Worm (Caenorhabditis elegans) whole organism, young adult: ENCODE results near the gene arf-1.
A peak's percentile ranks its signal among the peaks of the same experiment; 100 is the strongest.

Experiments
- B0261.1 ChIP-seq: sonication (generic microtip); optimal IDR thresholded peaks from 2 replicates; lab custom pipeline; 2016; ENCODE audit warnings: mild to moderate bottlenecking, missing genetic modification characterization, moderate library complexity, missing compliant biosample characterization
- B0336.3 ChIP-seq: fragments of 200-800 bp; sonication (Bioruptor generic); IDR thresholded peaks from 2 replicates; pipeline ENCODE4 v1.3.6; 2022; ENCODE audit warnings: missing genetic modification characterization, missing compliant biosample characterization
- C17E4.6 ChIP-seq: fragments of 200-800 bp; sonication (Bioruptor generic); IDR thresholded peaks from 2 replicates; pipeline ENCODE4 v1.3.6; 2022; ENCODE audit warnings: missing genetic modification reagents, missing genetic modification characterization, missing compliant biosample characterization
- F22D6.2 ChIP-seq: sonication (generic microtip); optimal IDR thresholded peaks from 2 replicates; lab custom pipeline; 2016; ENCODE audit warnings: mild to moderate bottlenecking, missing genetic modification characterization, missing compliant biosample characterization
- F37B4.10 ChIP-seq: fragments of 200-800 bp; sonication (Bioruptor generic); IDR thresholded peaks from 2 replicates; pipeline ENCODE4 v1.3.6; 2022; ENCODE audit warnings: missing genetic modification characterization, missing compliant biosample characterization
- F39B2.1 ChIP-seq: fragments of 200-800 bp; sonication (Bioruptor generic); IDR thresholded peaks from 2 replicates; pipeline ENCODE4 v1.3.6; 2022; ENCODE audit warnings: missing genetic modification reagents, missing genetic modification characterization, missing compliant biosample characterization
- F49E8.2 ChIP-seq: sonication (generic microtip); optimal IDR thresholded peaks from 3 replicates; lab custom pipeline; 2017; ENCODE audit warnings: missing genetic modification characterization, mild to moderate bottlenecking, missing compliant biosample characterization, antibody characterized with exemption, moderate library complexity; ENCODE audit not compliant: insufficient read depth
- K12H6.12 ChIP-seq: fragments of 200-800 bp; sonication (Bioruptor generic); optimal IDR thresholded peaks from 2 replicates; lab custom pipeline; 2018; ENCODE audit warnings: mild to moderate bottlenecking, missing genetic modification characterization, missing compliant biosample characterization
- T07F8.4 ChIP-seq: sonication (generic microtip); optimal IDR thresholded peaks from 2 replicates; lab custom pipeline; 2016; ENCODE audit warnings: mild to moderate bottlenecking, missing genetic modification characterization, moderate library complexity, missing compliant biosample characterization
- Y53F4B.3 ChIP-seq: fragments of 200-800 bp; sonication (Bioruptor generic); IDR thresholded peaks from 2 replicates; pipeline ENCODE4 v1.3.6; 2022; ENCODE audit warnings: missing genetic modification reagents, missing genetic modification characterization, missing compliant biosample characterization
- Y95B8A.8 ChIP-seq: fragments of 200-800 bp; sonication (Bioruptor generic); IDR thresholded peaks from 2 replicates; pipeline ENCODE4 v1.3.6; 2022; ENCODE audit warnings: missing genetic modification reagents, missing genetic modification characterization, missing compliant biosample characterization
- ZK185.1 ChIP-seq: sonication (generic microtip); optimal IDR thresholded peaks from 2 replicates; lab custom pipeline; 2016; ENCODE audit warnings: mild to moderate bottlenecking, missing genetic modification characterization, missing compliant biosample characterization; ENCODE audit not compliant: poor library complexity, severe bottlenecking
- atf-7 ChIP-seq: sonication (generic microtip); optimal IDR thresholded peaks from 2 replicates; lab custom pipeline; 2017; ENCODE audit warnings: mild to moderate bottlenecking, missing genetic modification characterization, missing compliant biosample characterization
- attf-3 ChIP-seq: fragments of 200-800 bp; sonication (Bioruptor generic); conservative IDR thresholded peaks from 2 replicates; pipeline ENCODE4 v1.3.6; 2022; ENCODE audit warnings: missing genetic modification reagents, missing genetic modification characterization, missing compliant biosample characterization
- attf-6 ChIP-seq: fragments of 200-800 bp; sonication (Bioruptor generic); IDR thresholded peaks from 2 replicates; pipeline ENCODE4 v1.3.6; 2022; ENCODE audit warnings: missing genetic modification reagents, missing genetic modification characterization, missing compliant biosample characterization
- ceh-79 ChIP-seq: sonication (generic microtip); optimal IDR thresholded peaks from 2 replicates; lab custom pipeline; 2017; ENCODE audit warnings: mild to moderate bottlenecking, missing genetic modification characterization, missing compliant biosample characterization
- chd-7 ChIP-seq: sonication (generic microtip); optimal IDR thresholded peaks from 2 replicates; lab custom pipeline; 2016; ENCODE audit warnings: mild to moderate bottlenecking, missing genetic modification characterization, moderate library complexity, missing compliant biosample characterization
- die-1 ChIP-seq: sonication (generic microtip); optimal IDR thresholded peaks from 2 replicates; lab custom pipeline; 2016; ENCODE audit warnings: missing genotype, mild to moderate bottlenecking, missing genetic modification characterization, missing compliant biosample characterization
- egl-18 ChIP-seq: fragments of 200-800 bp; sonication (Bioruptor generic); IDR thresholded peaks from 2 replicates; pipeline ENCODE4 v1.3.6; 2022; ENCODE audit warnings: missing genetic modification reagents, missing genetic modification characterization, missing compliant biosample characterization
- ets-4 ChIP-seq: fragments of 200-800 bp; sonication (Bioruptor generic); optimal IDR thresholded peaks from 2 replicates; lab custom pipeline; 2018; ENCODE audit warnings: mild to moderate bottlenecking, missing genetic modification characterization, missing compliant biosample characterization
- gei-17 ChIP-seq: fragments of 200-800 bp; sonication (Bioruptor generic); optimal IDR thresholded peaks from 2 replicates; lab custom pipeline; 2018; ENCODE audit warnings: mild to moderate bottlenecking, missing genetic modification characterization, missing compliant biosample characterization
- hlh-26 ChIP-seq: fragments of 200-800 bp; sonication (Bioruptor generic); conservative IDR thresholded peaks from 2 replicates; pipeline ENCODE4 v1.3.6; 2022; ENCODE audit warnings: missing genetic modification reagents, missing genetic modification characterization, missing compliant biosample characterization
- hmg-20 ChIP-seq: fragments of 200-800 bp; sonication (Bioruptor generic); IDR thresholded peaks from 2 replicates; pipeline ENCODE4 v1.3.6; 2022; ENCODE audit warnings: missing genetic modification reagents, missing genetic modification characterization, missing compliant biosample characterization
- hrde-1 ChIP-seq: sonication (generic microtip); optimal IDR thresholded peaks from 2 replicates; lab custom pipeline; 2016; ENCODE audit warnings: missing genetic modification characterization, mild to moderate bottlenecking, missing compliant biosample characterization, moderate library complexity, missing genotype, missing genetic modification reagents, borderline replicate concordance
- let-607 ChIP-seq, 2 experiments: fragments of 200-800 bp in 1 of 2; sonication (Bioruptor generic) in 1 of 2; sonication (generic microtip) in 1 of 2; optimal IDR thresholded peaks; 2 replicates each; lab custom pipeline; 2016 to 2018; ENCODE audit warnings: mild to moderate bottlenecking in 2 of 2, missing compliant biosample characterization in 2 of 2, missing genetic modification characterization in 2 of 2, moderate library complexity in 2 of 2, missing genotype in 1 of 2
- madf-3 ChIP-seq: fragments of 200-800 bp; sonication (Bioruptor generic); IDR thresholded peaks from 2 replicates; pipeline ENCODE4 v1.3.6; 2022; ENCODE audit warnings: missing genetic modification reagents, missing genetic modification characterization, missing compliant biosample characterization
- madf-6 ChIP-seq: fragments of 200-800 bp; sonication (Bioruptor generic); IDR thresholded peaks from 2 replicates; pipeline ENCODE4 v1.3.6; 2022; ENCODE audit warnings: missing genetic modification reagents, missing genetic modification characterization, missing compliant biosample characterization
- madf-8 ChIP-seq: fragments of 200-800 bp; sonication (Bioruptor generic); conservative IDR thresholded peaks from 2 replicates; pipeline ENCODE4 v1.3.6; 2022; ENCODE audit warnings: missing genetic modification reagents, missing genetic modification characterization, missing compliant biosample characterization
- mcd-1 ChIP-seq: fragments of 200-800 bp; sonication (Bioruptor generic); IDR thresholded peaks from 2 replicates; pipeline ENCODE4 v1.3.6; 2022; ENCODE audit warnings: missing genetic modification reagents, missing genetic modification characterization, missing compliant biosample characterization
- nfya-2 ChIP-seq: fragments of 200-800 bp; sonication (Bioruptor generic); IDR thresholded peaks from 2 replicates; pipeline ENCODE4 v1.3.6; 2022; ENCODE audit warnings: missing genetic modification reagents, missing genetic modification characterization, missing compliant biosample characterization
- nfyb-1 ChIP-seq: fragments of 200-800 bp; sonication (Bioruptor generic); IDR thresholded peaks from 2 replicates; pipeline ENCODE4 v1.3.6; 2022; ENCODE audit warnings: missing genetic modification reagents, missing genetic modification characterization, missing compliant biosample characterization
- nhr-179 ChIP-seq: sonication (generic microtip); optimal IDR thresholded peaks from 2 replicates; lab custom pipeline; 2016; ENCODE audit warnings: mild to moderate bottlenecking, missing genetic modification characterization, missing compliant biosample characterization
- pbrm-1 ChIP-seq: fragments of 200-800 bp; sonication (Bioruptor generic); IDR thresholded peaks from 2 replicates; pipeline ENCODE4 v1.3.6; 2022; ENCODE audit warnings: missing genetic modification reagents, missing genetic modification characterization, missing compliant biosample characterization
- pha-4 ChIP-seq: fragments of 150-350 bp; sonication (generic microtip); optimal IDR thresholded peaks from 2 replicates; lab custom pipeline; 2014; ENCODE audit warnings: missing biosample characterization, missing genetic modification reagents, missing genetic modification characterization
- rec-8 ChIP-seq, 2 experiments: sonication (generic microtip); optimal IDR thresholded peaks; 2 replicates each; lab custom pipeline; 2016; ENCODE audit warnings: mild to moderate bottlenecking in 2 of 2, missing genetic modification characterization in 2 of 2, missing genetic modification reagents in 2 of 2, missing genotype in 2 of 2, missing biosample characterization in 1 of 2, missing compliant biosample characterization in 1 of 2, moderate library complexity in 1 of 2
- rpc-1 ChIP-seq, 2 experiments: fragments of 150-350 bp in 1 of 2; sonication (generic microtip) in 1 of 2; optimal IDR thresholded peaks; 2 replicates each; lab custom pipeline; 2014 to 2018; ENCODE audit warnings: missing biosample characterization in 1 of 2, missing genetic modification characterization in 1 of 2, missing genetic modification reagents in 1 of 2, missing genotype in 1 of 2
- sea-2 ChIP-seq: fragments of 200-800 bp; sonication (Bioruptor generic); IDR thresholded peaks from 2 replicates; pipeline ENCODE4 v1.3.6; 2022; ENCODE audit warnings: missing genetic modification characterization, missing compliant biosample characterization
- snpc-1.3 ChIP-seq: sonication (generic microtip); optimal IDR thresholded peaks from 2 replicates; lab custom pipeline; 2017; ENCODE audit warnings: missing genetic modification characterization, mild to moderate bottlenecking, missing compliant biosample characterization, antibody characterized with exemption, moderate library complexity, missing genotype, missing genetic modification reagents; ENCODE audit not compliant: insufficient read depth
- sptf-2 ChIP-seq: fragments of 200-800 bp; sonication (Bioruptor generic); optimal IDR thresholded peaks from 2 replicates; lab custom pipeline; 2018; ENCODE audit warnings: mild to moderate bottlenecking, missing genetic modification characterization, missing compliant biosample characterization
- tbx-9 ChIP-seq: sonication (generic microtip); optimal IDR thresholded peaks from 2 replicates; lab custom pipeline; 2016; ENCODE audit warnings: borderline replicate concordance, missing genetic modification characterization, inconsistent platforms, missing compliant biosample characterization
- unc-130 ChIP-seq: sonication (generic microtip); optimal IDR thresholded peaks from 2 replicates; lab custom pipeline; 2016; ENCODE audit warnings: missing genetic modification reagents, missing genetic modification characterization, missing compliant biosample characterization
- ztf-18 ChIP-seq: sonication (generic microtip); optimal IDR thresholded peaks from 2 replicates; lab custom pipeline; 2016; ENCODE audit warnings: missing genotype, mild to moderate bottlenecking, missing genetic modification characterization, missing compliant biosample characterization
- ztf-25 ChIP-seq: fragments of 200-800 bp; sonication (Bioruptor generic); IDR thresholded peaks from 2 replicates; pipeline ENCODE4 v1.3.6; 2022; ENCODE audit warnings: missing genetic modification reagents, missing genetic modification characterization, missing compliant biosample characterization
- ztf-28 ChIP-seq: fragments of 200-800 bp; sonication (Bioruptor generic); IDR thresholded peaks from 2 replicates; pipeline ENCODE4 v1.3.6; 2022; ENCODE audit warnings: missing genetic modification reagents, missing genetic modification characterization, missing compliant biosample characterization
- ztf-3 ChIP-seq: fragments of 200-800 bp; sonication (Bioruptor generic); optimal IDR thresholded peaks from 2 replicates; lab custom pipeline; 2018; ENCODE audit warnings: mild to moderate bottlenecking, missing genetic modification characterization, missing compliant biosample characterization

Gene arf-1

ce11 chrIII:5705228-5705888 lies 9.3 kb upstream of the arf-1 start, which contains the start of gene swp-1 (continued):
- no peak for TF ChIP-seq ztf-3 (GFP tag; lab: Kevin White, UChicago)
- no peak for TF ChIP-seq T07F8.4 (tag; lab: Kevin White, UChicago)
- TF ChIP-seq egl-18: no peak
- TF ChIP-seq unc-130 (GFP tag; lab: Kevin White, UChicago): peak; percentile 45
- no peak for TF ChIP-seq ZK185.1 (tag; lab: Kevin White, UChicago)
- peak; percentile 66; the same call in 1 of the 2 replicates for TF ChIP-seq madf-3
- no peak for TF ChIP-seq ets-4
- TF ChIP-seq snpc-1.3 (tag; lab: Kevin White, UChicago): no peak
- TF ChIP-seq attf-3 (GFP tag; lab: Robert Waterston, UW): no peak
- no peak for TF ChIP-seq nhr-179 (tag; lab: Kevin White, UChicago)
- no peak for TF ChIP-seq chd-7 (tag; lab: Kevin White, UChicago)
- TF ChIP-seq ztf-28: no peak
- no peak for TF ChIP-seq gei-17
- no peak for TF ChIP-seq F22D6.2 (tag; lab: Kevin White, UChicago)
- TF ChIP-seq madf-8 (GFP tag; lab: Robert Waterston, UW): no peak
- TF ChIP-seq Y53F4B.3: no peak
- TF ChIP-seq let-607 (tag; optimal IDR thresholded peaks at IDR 0.05; lab: Kevin White, UChicago): no peak
- TF ChIP-seq rec-8 (tag; optimal IDR thresholded peaks at IDR 0.05; lab: Kevin White, UChicago): no peak
- TF ChIP-seq F37B4.10 (GFP tag; lab: Robert Waterston, UW): no peak
- peak; percentile 21 for TF ChIP-seq ztf-18 (tag; lab: Kevin White, UChicago)
- TF ChIP-seq sea-2 (GFP tag; lab: Robert Waterston, UW): no peak
- peak; percentile 38 for TF ChIP-seq F49E8.2 (tag; lab: Kevin White, UChicago)
- no peak for TF ChIP-seq hlh-26 (GFP tag; lab: Robert Waterston, UW)
- TF ChIP-seq K12H6.12 (tag; lab: Kevin White, UChicago): no peak
- no peak for TF ChIP-seq rpc-1 (optimal IDR thresholded peaks at IDR 0.05; lab: Kevin White, UChicago)
- no peak for TF ChIP-seq rpc-1 (tag; optimal IDR thresholded peaks at IDR 0.05; lab: Kevin White, UChicago)
- TF ChIP-seq C17E4.6: 0 out of 2 replicates have a peak, but pooled peaks have one; percentile 45
- TF ChIP-seq ztf-25 (GFP tag; lab: Robert Waterston, UW): no peak
- TF ChIP-seq madf-6 (GFP tag; lab: Robert Waterston, UW): peak; percentile 78
- TF ChIP-seq mcd-1 (GFP tag; lab: Robert Waterston, UW): no peak
- peak; percentile 97 for TF ChIP-seq B0336.3
- TF ChIP-seq, all 124 proteins: peak for 27

ce11 chrIII:5706077-5706627 lies 8.5 kb upstream of the arf-1 start, which contains the start of gene rpl-23:
Gene rpl-23 (minus strand): TSS chrIII:5706127.
- TF ChIP-seq ztf-28 (no peak), B0261.1 (tag; lab: Kevin White, UChicago) (no peak), hrde-1 (no peak), pha-4 (tag; lab: Kevin White, UChicago) (peak; percentile 18), pbrm-1 (peak; percentile 67), F37B4.10 (GFP tag; lab: Robert Waterston, UW) (no peak), madf-6 (GFP tag; lab: Robert Waterston, UW) (peak; percentile 80), ceh-79 (no peak), Y95B8A.8 (peak; percentile 74; the same call in 1 of the 2 replicates), mcd-1 (GFP tag; lab: Robert Waterston, UW) (peak; percentile 73), tbx-9 (no peak), attf-6 (GFP tag; lab: Robert Waterston, UW) (no peak), nfya-2 (GFP tag; lab: Robert Waterston, UW) (no peak), nfyb-1 (GFP tag; lab: Robert Waterston, UW) (0 out of 2 replicates have a peak, but pooled peaks have one; percentile 12), hmg-20 (GFP tag; lab: Robert Waterston, UW) (no peak), F39B2.1 (GFP tag; lab: Robert Waterston, UW) (no peak), sptf-2 (no peak), die-1 (tag; lab: Kevin White, UChicago) (no peak), atf-7 (tag; lab: Kevin White, UChicago) (no peak), rec-8 (tag; optimal IDR thresholded peaks at IDR 0.05; lab: Kevin White, UChicago) (no peak)
